Fruit fly (Drosophila melanogaster) whole organism, embryonic: Measurements from ENCODE around the gene sau.

Experiments
- Atf3 ChIP-seq: fragments of 200-800 bp; sonication (Bioruptor generic); optimal IDR thresholded peaks from 3 replicates; lab custom pipeline; 2016; ENCODE audit warnings: missing biosample characterization, missing genetic modification characterization
- CG1024 ChIP-seq: fragments of 200-800 bp; sonication (Bioruptor generic); IDR thresholded peaks from 2 replicates; pipeline ENCODE4 v1.3.6; 2022; ENCODE audit warnings: missing biosample characterization, missing genetic modification characterization
- CG10979 ChIP-seq: fragments of 200-800 bp; sonication (Bioruptor generic); optimal IDR thresholded peaks from 2 replicates; lab custom pipeline; 2018; ENCODE audit warnings: missing biosample characterization, mild to moderate bottlenecking, missing genetic modification characterization, moderate library complexity
- CG12104 ChIP-seq: fragments of 200-800 bp; sonication (Bioruptor generic); optimal IDR thresholded peaks from 3 replicates; lab custom pipeline; 2016; ENCODE audit warnings: missing biosample characterization, missing genetic modification characterization
- CG13894 ChIP-seq: fragments of 200-800 bp; sonication (Bioruptor generic); optimal IDR thresholded peaks from 3 replicates; lab custom pipeline; 2018; ENCODE audit warnings: missing biosample characterization, mild to moderate bottlenecking, missing genetic modification characterization, moderate library complexity
- CG14050 ChIP-seq: fragments of 200-800 bp; sonication (Bioruptor generic); IDR thresholded peaks from 3 replicates; pipeline ENCODE4 v1.3.6; 2022; ENCODE audit warnings: missing biosample characterization, missing genetic modification characterization
- CG14441 ChIP-seq: fragments of 200-800 bp; sonication (Bioruptor generic); IDR thresholded peaks from 2 replicates; pipeline ENCODE4 v1.3.6; 2022; ENCODE audit warnings: missing biosample characterization, missing genetic modification characterization
- CG15073 ChIP-seq: fragments of 200-800 bp; sonication (Bioruptor generic); optimal IDR thresholded peaks from 2 replicates; lab custom pipeline; 2016; ENCODE audit warnings: missing biosample characterization, missing genetic modification characterization
- CG16813 ChIP-seq: fragments of 200-800 bp; sonication (Bioruptor generic); IDR thresholded peaks from 3 replicates; pipeline ENCODE4 v1.3.6; 2022; ENCODE audit warnings: missing biosample characterization, missing genetic modification characterization; ENCODE audit not compliant: partially characterized antibody
- CG17385 ChIP-seq: fragments of 200-800 bp; sonication (Bioruptor generic); optimal IDR thresholded peaks from 3 replicates; lab custom pipeline; 2018; ENCODE audit warnings: missing biosample characterization, mild to moderate bottlenecking, missing genetic modification characterization
- CG17612 ChIP-seq: fragments of 200-800 bp; sonication (Bioruptor generic); IDR thresholded peaks from 2 replicates; pipeline ENCODE4 v1.3.6; 2022; ENCODE audit warnings: missing biosample characterization, missing genetic modification characterization
- CG3163 ChIP-seq: fragments of 200-800 bp; sonication (Bioruptor generic); optimal IDR thresholded peaks from 3 replicates; lab custom pipeline; 2016; ENCODE audit warnings: missing biosample characterization, missing genetic modification characterization
- CG3407 ChIP-seq: fragments of 200-800 bp; sonication (Bioruptor generic); optimal IDR thresholded peaks from 2 replicates; lab custom pipeline; 2018; ENCODE audit warnings: missing biosample characterization, mild to moderate bottlenecking, missing genetic modification characterization
- CG4617 ChIP-seq: fragments of 200-800 bp; sonication (Bioruptor generic); optimal IDR thresholded peaks from 3 replicates; lab custom pipeline; 2016; ENCODE audit warnings: missing biosample characterization, missing genetic modification characterization, borderline replicate concordance
- CG4707 ChIP-seq: fragments of 200-800 bp; sonication (Bioruptor generic); optimal IDR thresholded peaks from 2 replicates; lab custom pipeline; 2018; ENCODE audit warnings: missing biosample characterization, mild to moderate bottlenecking, missing genetic modification characterization, moderate library complexity
- CG6689 ChIP-seq: fragments of 200-800 bp; sonication (Bioruptor generic); IDR thresholded peaks from 2 replicates; pipeline ENCODE4 v1.3.6; 2022; ENCODE audit warnings: missing biosample characterization, missing genetic modification characterization
- CG7839 ChIP-seq: fragments of 200-800 bp; sonication (Bioruptor generic); optimal IDR thresholded peaks from 3 replicates; lab custom pipeline; 2018; ENCODE audit warnings: missing biosample characterization, mild to moderate bottlenecking, missing genetic modification characterization, moderate library complexity
- CG7928 ChIP-seq: fragments of 200-800 bp; sonication (Bioruptor generic); optimal IDR thresholded peaks from 2 replicates; lab custom pipeline; 2017; ENCODE audit warnings: missing biosample characterization, mild to moderate bottlenecking, missing genetic modification characterization
- CG8478 ChIP-seq: fragments of >200 bp; optimal IDR thresholded peaks from 2 replicates; lab custom pipeline; 2018
- CG9817 ChIP-seq: fragments of 200-800 bp; sonication (Bioruptor generic); optimal IDR thresholded peaks from 2 replicates; lab custom pipeline; 2018; ENCODE audit warnings: missing biosample characterization, mild to moderate bottlenecking, missing genetic modification characterization, moderate library complexity
- CHES-1-like ChIP-seq: fragments of 200-800 bp; sonication (Bioruptor generic); optimal IDR thresholded peaks from 2 replicates; lab custom pipeline; 2016; ENCODE audit warnings: missing biosample characterization, missing genetic modification characterization
- Dfd ChIP-seq, 2 experiments: fragments of >200 bp; optimal IDR thresholded peaks; 2 replicates each; lab custom pipeline; 2017; ENCODE audit warnings: missing biosample characterization in 2 of 2, missing genetic modification characterization in 2 of 2
- H15 ChIP-seq: fragments of 200-800 bp; sonication (Bioruptor generic); IDR thresholded peaks from 3 replicates; pipeline ENCODE4 v1.3.6; 2022; ENCODE audit warnings: missing biosample characterization, missing genetic modification characterization
- HHEX ChIP-seq: fragments of 200-800 bp; sonication (Bioruptor generic); optimal IDR thresholded peaks from 3 replicates; lab custom pipeline; 2017; ENCODE audit warnings: missing biosample characterization, mild to moderate bottlenecking, missing genetic modification characterization, missing genetic modification reagents
- Nf-YC ChIP-seq: fragments of 200-800 bp; optimal IDR thresholded peaks from 3 replicates; lab custom pipeline; 2019; ENCODE audit warnings: missing biosample characterization, mild to moderate bottlenecking, missing genetic modification characterization, moderate library complexity
- NfI ChIP-seq: fragments of 200-800 bp; sonication (Bioruptor generic); optimal IDR thresholded peaks from 3 replicates; lab custom pipeline; 2018; ENCODE audit warnings: missing biosample characterization, mild to moderate bottlenecking, missing genetic modification characterization, moderate library complexity
- Ravus ChIP-seq: fragments of 200-800 bp; sonication (Bioruptor generic); IDR thresholded peaks from 2 replicates; pipeline ENCODE4 v1.3.6; 2022; ENCODE audit warnings: missing biosample characterization, missing genetic modification characterization
- ap ChIP-seq: fragments of 200-800 bp; sonication (Bioruptor generic); IDR thresholded peaks from 2 replicates; pipeline ENCODE4 v1.3.6; 2022; ENCODE audit warnings: missing biosample characterization, missing genetic modification characterization
- ara ChIP-seq: fragments of 200-800 bp; sonication (Bioruptor generic); IDR thresholded peaks from 2 replicates; pipeline ENCODE4 v1.3.6; 2022; ENCODE audit warnings: missing biosample characterization, missing genetic modification characterization
- bbx ChIP-seq: fragments of 200-800 bp; sonication (Bioruptor generic); IDR thresholded peaks from 2 replicates; pipeline ENCODE4 v1.3.6; 2022; ENCODE audit warnings: missing biosample characterization, missing genetic modification characterization; ENCODE audit not compliant: partially characterized antibody
- bsh ChIP-seq, 2 experiments: fragments of 200-800 bp; sonication (Bioruptor generic); optimal IDR thresholded peaks; 2 replicates each; lab custom pipeline; 2017 to 2018; ENCODE audit warnings: mild to moderate bottlenecking in 2 of 2, missing biosample characterization in 2 of 2, missing genetic modification characterization in 2 of 2, moderate library complexity in 1 of 2
- cad ChIP-seq: fragments of >200 bp; optimal IDR thresholded peaks from 2 replicates; lab custom pipeline; 2017; ENCODE audit warnings: missing biosample characterization, missing genetic modification characterization
- caup ChIP-seq: fragments of 200-800 bp; sonication (Bioruptor generic); optimal IDR thresholded peaks from 3 replicates; lab custom pipeline; 2017; ENCODE audit warnings: missing biosample characterization, mild to moderate bottlenecking, missing genetic modification characterization, moderate library complexity; ENCODE audit not compliant: severe bottlenecking
- cg ChIP-seq: fragments of 200-800 bp; sonication (Bioruptor generic); optimal IDR thresholded peaks from 3 replicates; lab custom pipeline; 2019; ENCODE audit warnings: missing biosample characterization, mild to moderate bottlenecking, missing genetic modification characterization, moderate library complexity
- eyg ChIP-seq: fragments of 200-800 bp; sonication (Bioruptor generic); optimal IDR thresholded peaks from 3 replicates; lab custom pipeline; 2016; ENCODE audit warnings: missing biosample characterization, missing genetic modification characterization
- grn ChIP-seq: fragments of 200-800 bp; sonication (Bioruptor generic); optimal IDR thresholded peaks from 3 replicates; lab custom pipeline; 2017; ENCODE audit warnings: missing biosample characterization, missing genetic modification characterization
- gsb ChIP-seq: fragments of 200-800 bp; sonication (Bioruptor generic); IDR thresholded peaks from 2 replicates; pipeline ENCODE4 v1.3.6; 2022; ENCODE audit warnings: missing biosample characterization, missing genetic modification characterization
- hkb ChIP-seq, 2 experiments: fragments of 200-800 bp in 1 of 2; fragments of >200 bp in 1 of 2; sonication (Bioruptor generic) in 1 of 2; IDR thresholded peaks in 1 of 2; optimal IDR thresholded peaks in 1 of 2; 2 replicates each; pipeline versions ENCODE4 v1.3.6 to Lab custom; 2017 to 2022; ENCODE audit warnings: missing biosample characterization in 1 of 2, missing genetic modification characterization in 1 of 2
- ind ChIP-seq: fragments of 200-800 bp; sonication (Bioruptor generic); optimal IDR thresholded peaks from 3 replicates; lab custom pipeline; 2016; ENCODE audit warnings: missing biosample characterization, missing genetic modification characterization
- lab ChIP-seq: fragments of 200-800 bp; sonication (Bioruptor generic); optimal IDR thresholded peaks from 3 replicates; lab custom pipeline; 2017; ENCODE audit warnings: missing biosample characterization, missing genetic modification characterization, mild to moderate bottlenecking, moderate library complexity, missing genetic modification reagents
- repo ChIP-seq: fragments of 200-800 bp; sonication (Bioruptor generic); optimal IDR thresholded peaks from 2 replicates; lab custom pipeline; 2016; ENCODE audit warnings: missing biosample characterization, missing genetic modification characterization
- stwl ChIP-seq: fragments of 200-800 bp; sonication (Bioruptor generic); optimal IDR thresholded peaks from 3 replicates; lab custom pipeline; 2018; ENCODE audit warnings: missing biosample characterization, mild to moderate bottlenecking, missing genetic modification characterization, moderate library complexity
- toy ChIP-seq: fragments of 200-800 bp; sonication (Bioruptor generic); IDR thresholded peaks from 2 replicates; pipeline ENCODE4 v1.3.6; 2022; ENCODE audit warnings: missing biosample characterization, missing genetic modification characterization
- tup ChIP-seq: fragments of 200-800 bp; sonication (Bioruptor generic); optimal IDR thresholded peaks from 2 replicates; lab custom pipeline; 2016; ENCODE audit warnings: missing biosample characterization, mild to moderate bottlenecking, missing genetic modification characterization, moderate library complexity
- vfl ChIP-seq: fragments of 200-800 bp; sonication (Bioruptor generic); optimal IDR thresholded peaks from 2 replicates; lab custom pipeline; 2016; ENCODE audit warnings: missing biosample characterization, missing genetic modification characterization
- wek ChIP-seq: fragments of 200-800 bp; sonication (Bioruptor generic); optimal IDR thresholded peaks from 3 replicates; lab custom pipeline; 2018; ENCODE audit warnings: missing biosample characterization, mild to moderate bottlenecking, missing genetic modification characterization, moderate library complexity
- zfh1 ChIP-seq: fragments of 200-800 bp; sonication (Bioruptor generic); IDR thresholded peaks from 3 replicates; pipeline ENCODE4 v1.3.6; 2022; ENCODE audit warnings: missing biosample characterization, missing genetic modification characterization
- zfh2 ChIP-seq: fragments of 200-800 bp; sonication (Bioruptor generic); optimal IDR thresholded peaks from 2 replicates; lab custom pipeline; 2016; ENCODE audit warnings: missing biosample characterization, missing genetic modification characterization

sau gene

dm6 chr2L:2202018-2202852 lies 23.9 kb upstream of the sau start (continued):
- TF ChIP-seq CG4707 (peak; percentile 98), cg (GFP tag; lab: Kevin White, UChicago) (peak; percentile 81), vfl (GFP tag; lab: Kevin White, UChicago) (peak; percentile 88), gsb (GFP tag; lab: Robert Waterston, UW) (peak; percentile 79), CG12104 (peak; percentile 98), lab (GFP tag; lab: Kevin White, UChicago) (peak; percentile 96), Nf-YC (tag; lab: Kevin White, UChicago) (peak; percentile 74), CG14050 (GFP tag; lab: Robert Waterston, UW) (peak; percentile 98), CG13894 (no peak), CG15073 (GFP tag; lab: Kevin White, UChicago) (peak; percentile 90), zfh1 (GFP tag; lab: Robert Waterston, UW) (peak; percentile 100), caup (GFP tag; lab: Kevin White, UChicago) (peak; percentile 87), bbx (GFP tag; lab: Robert Waterston, UW) (peak; percentile 77), grn (peak; percentile 89), CG4617 (peak; percentile 98), CHES-1-like (GFP tag; lab: Kevin White, UChicago) (peak; percentile 95), ap (peak; percentile 99), eyg (GFP tag; lab: Kevin White, UChicago) (peak; percentile 92), CG14441 (GFP tag; lab: Robert Waterston, UW) (peak; percentile 98), CG3407 (GFP tag; lab: Kevin White, UChicago) (peak; percentile 99), CG7839 (tag; lab: Kevin White, UChicago) (peak; percentile 99), ind (GFP tag; lab: Kevin White, UChicago) (peak; percentile 97), HHEX (GFP tag; lab: Kevin White, UChicago) (peak; percentile 97), CG17385 (GFP tag; lab: Kevin White, UChicago) (peak; percentile 97), Ravus (GFP tag; lab: Robert Waterston, UW) (peak; percentile 94), CG8478 (lab: Kevin White, UChicago) (peak; percentile 77), cad (GFP tag; lab: Kevin White, UChicago) (no peak), CG9817 (tag; lab: Kevin White, UChicago) (peak; percentile 87), Atf3 (peak; percentile 98), wek (GFP tag; lab: Kevin White, UChicago) (peak; percentile 94), CG3163 (peak; percentile 89), tup (GFP tag; lab: Kevin White, UChicago) (peak; percentile 94), CG7928 (GFP tag; lab: Kevin White, UChicago) (peak; percentile 44), bsh (GFP tag; optimal IDR thresholded peaks at IDR 0.05; lab: Kevin White, UChicago) (peak; percentile 99 to 100), ara (GFP tag; lab: Robert Waterston, UW) (peak; percentile 100), CG16813 (GFP tag; lab: Robert Waterston, UW) (peak; percentile 76), NfI (GFP tag; lab: Kevin White, UChicago) (peak; percentile 95), CG1024 (peak; percentile 98), CG6689 (GFP tag; lab: Robert Waterston, UW) (peak; percentile 99), CG17612 (GFP tag; lab: Robert Waterston, UW) (peak; percentile 95), CG10979 (tag; lab: Kevin White, UChicago) (peak; percentile 100), repo (peak; percentile 97), H15 (peak; percentile 99), stwl (tag; lab: Kevin White, UChicago) (peak; percentile 96), zfh2 (GFP tag; lab: Kevin White, UChicago) (no peak), Dfd (GFP tag; optimal IDR thresholded peaks at IDR 0.05; lab: Kevin White, UChicago) (no peak), toy (GFP tag; lab: Robert Waterston, UW) (peak; percentile 92), hkb (optimal IDR thresholded peaks at IDR 0.05; lab: Kevin White, UChicago) (no peak), hkb (GFP tag; IDR thresholded peaks at IDR 0.05; lab: Robert Waterston, UW) (peak; percentile 99)
